Fruit fly (Drosophila melanogaster): ENCODE results near the gene smog.

smog gene

DNA sequence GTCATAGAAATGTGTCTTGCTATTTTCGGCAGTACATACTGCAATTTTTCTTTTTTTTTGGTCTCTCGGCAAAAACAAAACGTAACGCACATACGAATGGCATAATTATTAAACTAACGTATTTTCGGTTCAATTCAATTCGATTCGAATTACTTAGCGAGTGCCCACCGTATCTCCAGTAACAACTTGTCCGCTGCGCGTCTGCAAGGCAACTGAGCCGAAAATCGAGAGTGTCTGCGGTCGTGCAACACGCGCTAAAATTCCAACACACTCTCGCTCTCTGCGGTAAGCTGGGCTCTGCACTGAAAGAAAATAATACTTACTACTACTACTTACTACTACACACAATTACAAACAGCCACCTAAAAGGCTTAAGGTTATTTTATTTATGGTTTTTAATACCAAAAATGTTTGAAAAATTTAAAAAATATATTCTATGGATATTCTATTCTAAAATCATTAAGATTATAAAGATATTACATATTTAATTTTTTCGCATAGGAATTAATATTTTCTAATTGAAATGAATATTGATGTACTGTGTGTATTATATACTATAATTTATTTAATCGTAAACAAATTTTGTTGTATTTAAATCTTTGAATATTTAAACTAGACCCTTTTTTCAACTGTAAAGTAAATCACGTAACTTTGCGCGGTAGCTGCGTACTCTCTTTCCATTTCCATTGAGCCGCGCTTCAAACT, 54.0 kb downstream of the smog start, which contains the start of gene snsl (continued):
- peak; percentile 44 for TF ChIP-seq pdm3 (GFP tag; optimal IDR thresholded peaks at IDR 0.05)
- no peak for TF ChIP-seq cyc (GFP tag; optimal IDR thresholded peaks at IDR 0.05)
- peak; percentile 66 to 78 for TF ChIP-seq ss (GFP tag; optimal IDR thresholded peaks at IDR 0.05)
- TF ChIP-seq fd59A (GFP tag; optimal IDR thresholded peaks at IDR 0.05) = peak; percentile 39
- peak; percentile 50 for TF ChIP-seq Sox15 (GFP tag; optimal IDR thresholded peaks at IDR 0.05)
- peak; percentile 11 for TF ChIP-seq CG11902 (GFP tag; optimal IDR thresholded peaks at IDR 0.05)
- TF ChIP-seq CG32006 (GFP tag; optimal IDR thresholded peaks at IDR 0.05) = peak; percentile 83
- no peak for TF ChIP-seq Eip75B (GFP tag; optimal IDR thresholded peaks at IDR 0.05)
- peak; percentile 69 for TF ChIP-seq CG9139 (GFP tag; optimal IDR thresholded peaks at IDR 0.05)
- TF ChIP-seq CG31627 (GFP tag; optimal IDR thresholded peaks at IDR 0.05) = peak; percentile 11
- TF ChIP-seq Hr39 (GFP tag; optimal IDR thresholded peaks at IDR 0.05) = peak; percentile 37
- TF ChIP-seq Sox102F (GFP tag; optimal IDR thresholded peaks at IDR 0.05) = peak; percentile 26
- TF ChIP-seq CG16779 (tag; optimal IDR thresholded peaks at IDR 0.05) = peak; percentile 25
- peak; percentile 62; the same call in 2 of the 3 replicates for TF ChIP-seq eg (GFP tag; IDR thresholded peaks at IDR 0.05)
- no peak for TF ChIP-seq CG6854 (GFP tag; optimal IDR thresholded peaks at IDR 0.05)
- peak; percentile 36 for TF ChIP-seq vri (GFP tag; optimal IDR thresholded peaks at IDR 0.05)
- peak; percentile 80 for TF ChIP-seq CG3032 (tag; optimal IDR thresholded peaks at IDR 0.05)
- TF ChIP-seq CG8119 (GFP tag; IDR thresholded peaks at IDR 0.05) = peak; percentile 82
- TF ChIP-seq CG7368 (GFP tag; optimal IDR thresholded peaks at IDR 0.05) = peak; percentile 7
- TF ChIP-seq salr (GFP tag; optimal IDR thresholded peaks at IDR 0.05) = peak in 1 of 2 experiments; percentile 68
- no peak for TF ChIP-seq Sox14 (GFP tag; optimal IDR thresholded peaks at IDR 0.05)
- TF ChIP-seq Gug (GFP tag; IDR thresholded peaks at IDR 0.05) = no peak
- peak; percentile 66 for TF ChIP-seq CG3919 (GFP tag; optimal IDR thresholded peaks at IDR 0.05)
- peak; percentile 68 for TF ChIP-seq achi (GFP tag; optimal IDR thresholded peaks at IDR 0.05)
- TF ChIP-seq CG34406 (GFP tag; optimal IDR thresholded peaks at IDR 0.05) = peak; percentile 74
- TF ChIP-seq CG8632 (GFP tag; optimal IDR thresholded peaks at IDR 0.05) = peak; percentile 82
- peak; percentile 16 for TF ChIP-seq esn (GFP tag; optimal IDR thresholded peaks at IDR 0.05)
- peak; percentile 69 for TF ChIP-seq CG6276 (GFP tag; optimal IDR thresholded peaks at IDR 0.05)
- peak; percentile 42; the same call in 1 of the 3 replicates for TF ChIP-seq CG6163 (GFP tag; IDR thresholded peaks at IDR 0.05)
- TF ChIP-seq net (GFP tag; optimal IDR thresholded peaks at IDR 0.05) = peak; percentile 65
- TF ChIP-seq OdsH (GFP tag; optimal IDR thresholded peaks at IDR 0.05) = peak; percentile 67
- peak; percentile 11 for TF ChIP-seq topi (GFP tag; optimal IDR thresholded peaks at IDR 0.05)
- TF ChIP-seq Lpt (GFP tag; optimal IDR thresholded peaks at IDR 0.05) = peak; percentile 63
- no peak for TF ChIP-seq CG11294 (GFP tag; IDR thresholded peaks at IDR 0.05)
- peak; percentile 70 for TF ChIP-seq Ets96B (tag; optimal IDR thresholded peaks at IDR 0.05)
- TF ChIP-seq lz (GFP tag; optimal IDR thresholded peaks at IDR 0.05) = peak; percentile 19
- peak; percentile 69 for TF ChIP-seq spab (GFP tag; optimal IDR thresholded peaks at IDR 0.05)

DNA sequence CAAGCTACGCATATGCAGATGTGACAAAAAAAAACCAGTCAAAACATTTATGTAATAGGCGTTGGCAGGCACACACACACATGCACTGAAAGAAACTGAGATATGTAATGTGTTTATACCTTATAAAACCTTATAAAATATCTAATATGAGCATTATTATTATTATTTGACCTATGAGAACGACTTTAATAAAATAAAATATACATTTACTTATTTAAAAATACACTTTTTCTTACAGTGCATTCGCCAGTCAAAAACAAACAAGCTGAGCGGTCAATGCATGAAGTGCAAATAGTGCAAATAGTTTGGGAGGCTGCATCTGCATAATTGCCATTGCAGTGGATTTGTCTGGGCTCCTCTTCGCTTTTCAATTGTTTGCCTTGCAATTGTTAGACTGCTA, 55.3 kb downstream of the smog start:
- TF ChIP-seq CG32006 (GFP tag; optimal IDR thresholded peaks at IDR 0.05) (peak; percentile 65), Eip78C (GFP tag) (peak; percentile 89), eg (GFP tag; IDR thresholded peaks at IDR 0.05) (peak; percentile 91), OdsH (GFP tag; optimal IDR thresholded peaks at IDR 0.05) (peak; percentile 60), Hr39 (GFP tag; optimal IDR thresholded peaks at IDR 0.05) (no peak), topi (GFP tag; optimal IDR thresholded peaks at IDR 0.05) (no peak), CG6792 (GFP tag; optimal IDR thresholded peaks at IDR 0.05) (peak; percentile 20), Eip93F (GFP tag; optimal IDR thresholded peaks at IDR 0.05) (no peak), CG11762 (GFP tag; optimal IDR thresholded peaks at IDR 0.05; ENCODE audit: insufficient read depth) (peak; percentile 33), CG6163 (GFP tag; IDR thresholded peaks at IDR 0.05) (peak; percentile 75; the same call in 2 of the 3 replicates), CG6276 (GFP tag; optimal IDR thresholded peaks at IDR 0.05) (peak; percentile 86), CG7368 (GFP tag; optimal IDR thresholded peaks at IDR 0.05) (peak; percentile 38), CG16779 (tag; optimal IDR thresholded peaks at IDR 0.05) (peak; percentile 17), Ets21C (GFP tag; optimal IDR thresholded peaks at IDR 0.05) (no peak), CG11902 (GFP tag; optimal IDR thresholded peaks at IDR 0.05) (no peak), dac (GFP tag; optimal IDR thresholded peaks at IDR 0.05) (peak; percentile 17), Sox15 (GFP tag; optimal IDR thresholded peaks at IDR 0.05) (peak; percentile 20), CG6854 (GFP tag; optimal IDR thresholded peaks at IDR 0.05) (no peak), pdm3 (GFP tag; optimal IDR thresholded peaks at IDR 0.05) (peak; percentile 46), CG11294 (GFP tag; IDR thresholded peaks at IDR 0.05) (peak; percentile 66), CG8319 (GFP tag; optimal IDR thresholded peaks at IDR 0.05) (no peak), Hr4 (GFP tag; optimal IDR thresholded peaks at IDR 0.05) (peak; percentile 76), salr (GFP tag; optimal IDR thresholded peaks at IDR 0.05) (peak in 1 of 2 experiments; percentile 43), Lpt (GFP tag; optimal IDR thresholded peaks at IDR 0.05) (peak; percentile 20), ss (GFP tag; optimal IDR thresholded peaks at IDR 0.05) (no peak), CG8119 (GFP tag; IDR thresholded peaks at IDR 0.05) (peak; percentile 87), achi (GFP tag; optimal IDR thresholded peaks at IDR 0.05) (peak; percentile 51), Gug (GFP tag; IDR thresholded peaks at IDR 0.05) (peak; percentile 65; the same call in 1 of the 2 replicates), svp (GFP tag) (peak; percentile 59), lz (GFP tag; optimal IDR thresholded peaks at IDR 0.05) (no peak), Sox14 (GFP tag; optimal IDR thresholded peaks at IDR 0.05) (no peak)

All from whole organism, prepupa.